Worm (Caenorhabditis elegans) whole organism, L1 larva: Measurements from ENCODE around the gene srg-20.
"Not testable (repeated sequence)": the region's sequence is repeated elsewhere in the genome, so short reads cannot be mapped to it uniquely, and the experiment has no call there.

ENCODE experiments used
- C16A3.4 ChIP-seq: fragments of 150-350 bp; optimal IDR thresholded peaks from 2 replicates; lab custom pipeline; 2014; ENCODE audit warnings: missing biosample characterization, missing genetic modification characterization
- Y116A8C.19 ChIP-seq: sonication (generic microtip); optimal IDR thresholded peaks from 2 replicates; lab custom pipeline; 2016; ENCODE audit warnings: missing compliant biosample characterization, missing genetic modification characterization, borderline replicate concordance
- aly-2 ChIP-seq: fragments of 150-350 bp; optimal IDR thresholded peaks from 2 replicates; lab custom pipeline; 2014; ENCODE audit warnings: missing biosample characterization, missing genetic modification characterization
- ama-1 ChIP-seq: fragments of 150-350 bp; optimal IDR thresholded peaks from 2 replicates; lab custom pipeline; 2014
- blmp-1 ChIP-seq: fragments of 150-350 bp; optimal IDR thresholded peaks from 2 replicates; lab custom pipeline; 2014; ENCODE audit warnings: missing biosample characterization, missing genetic modification characterization
- ceh-90 ChIP-seq: sonication (generic microtip); optimal IDR thresholded peaks from 2 replicates; lab custom pipeline; 2016; ENCODE audit warnings: missing genetic modification characterization, missing compliant biosample characterization
- dpl-1 ChIP-seq, 3 experiments: fragments of 150-350 bp in 2 of 3; sonication (generic microtip) in 1 of 3; optimal IDR thresholded peaks; 2 replicates each; lab custom pipeline; 2014 to 2017; ENCODE audit warnings: missing biosample characterization in 3 of 3, missing genetic modification characterization in 3 of 3, missing genetic modification reagents in 3 of 3
- dsc-1 ChIP-seq: sonication (generic microtip); optimal IDR thresholded peaks from 2 replicates; lab custom pipeline; 2016; ENCODE audit warnings: mild to moderate bottlenecking, missing genetic modification characterization, missing compliant biosample characterization
- egl-27 ChIP-seq, 2 experiments: fragments of 150-350 bp in 1 of 2; sonication (generic microtip); optimal IDR thresholded peaks; 3 replicates each; lab custom pipeline; 2017 to 2018; ENCODE audit warnings: missing biosample characterization in 2 of 2, missing genetic modification characterization in 2 of 2, missing genetic modification reagents in 2 of 2
- elt-2 ChIP-seq: sonication (generic microtip); optimal IDR thresholded peaks from 2 replicates; lab custom pipeline; 2016; ENCODE audit warnings: missing genetic modification characterization, mild to moderate bottlenecking, inconsistent platforms, missing compliant biosample characterization, missing genetic modification reagents
- fkh-10 ChIP-seq: sonication (generic microtip); optimal IDR thresholded peaks from 2 replicates; lab custom pipeline; 2017; ENCODE audit warnings: missing biosample characterization, missing genetic modification reagents, missing genetic modification characterization
- fkh-8 ChIP-seq: sonication (generic microtip); optimal IDR thresholded peaks from 2 replicates; lab custom pipeline; 2016; ENCODE audit warnings: mild to moderate bottlenecking, missing genetic modification characterization, missing compliant biosample characterization
- grh-1 ChIP-seq: fragments of 200-800 bp; sonication (Bioruptor generic); IDR thresholded peaks from 2 replicates; pipeline ENCODE4 v1.3.6; 2022; ENCODE audit warnings: missing genetic modification reagents, missing genetic modification characterization, missing compliant biosample characterization
- hlh-17 ChIP-seq: fragments of 200-800 bp; sonication (Bioruptor generic); optimal IDR thresholded peaks from 2 replicates; lab custom pipeline; 2018; ENCODE audit warnings: missing genetic modification characterization, mild to moderate bottlenecking, missing compliant biosample characterization, moderate library complexity, borderline replicate concordance
- hlh-4 ChIP-seq: sonication (generic microtip); optimal IDR thresholded peaks from 2 replicates; lab custom pipeline; 2016; ENCODE audit warnings: mild to moderate bottlenecking, missing genetic modification characterization, missing compliant biosample characterization
- jun-1 ChIP-seq: fragments of 150-350 bp; optimal IDR thresholded peaks from 2 replicates; lab custom pipeline; 2014; ENCODE audit warnings: missing biosample characterization, missing genetic modification reagents, missing genetic modification characterization
- lin-15B ChIP-seq: fragments of 150-350 bp; sonication (generic microtip); optimal IDR thresholded peaks from 3 replicates; lab custom pipeline; 2014; ENCODE audit warnings: missing biosample characterization, missing genetic modification characterization
- lin-35 ChIP-seq, 2 experiments: fragments of 150-350 bp; optimal IDR thresholded peaks; 2 replicates each; lab custom pipeline; 2014; ENCODE audit warnings: missing biosample characterization in 2 of 2, missing genetic modification characterization in 2 of 2, missing genetic modification reagents in 2 of 2
- lsy-2 ChIP-seq, 2 experiments: fragments of 150-350 bp; optimal IDR thresholded peaks; 2 replicates each; lab custom pipeline; 2014; ENCODE audit warnings: missing biosample characterization in 2 of 2, missing genetic modification characterization in 2 of 2
- mab-9 ChIP-seq: fragments of 200-800 bp; sonication (Bioruptor generic); IDR thresholded peaks from 2 replicates; pipeline ENCODE4 v1.3.6; 2022; ENCODE audit warnings: missing genetic modification reagents, missing genetic modification characterization, missing compliant biosample characterization
- mef-2 ChIP-seq: fragments of 150-350 bp; optimal IDR thresholded peaks from 2 replicates; lab custom pipeline; 2014; ENCODE audit warnings: missing biosample characterization, missing genetic modification characterization
- nhr-19 ChIP-seq: fragments of 200-800 bp; sonication (Bioruptor generic); conservative IDR thresholded peaks from 2 replicates; pipeline ENCODE4 v1.3.6; 2022; ENCODE audit warnings: missing genetic modification characterization, missing compliant biosample characterization
- nhr-20 ChIP-seq: sonication (generic microtip); optimal IDR thresholded peaks from 2 replicates; lab custom pipeline; 2016; ENCODE audit warnings: mild to moderate bottlenecking, missing genetic modification characterization, missing compliant biosample characterization
- nhr-47 ChIP-seq: sonication (generic microtip); optimal IDR thresholded peaks from 2 replicates; lab custom pipeline; 2016; ENCODE audit warnings: mild to moderate bottlenecking, missing genetic modification characterization, moderate library complexity, missing compliant biosample characterization
- nhr-71 ChIP-seq: sonication (generic microtip); optimal IDR thresholded peaks from 2 replicates; lab custom pipeline; 2016; ENCODE audit warnings: mild to moderate bottlenecking, missing genetic modification characterization, moderate library complexity, missing compliant biosample characterization
- pqm-1 ChIP-seq: sonication (generic microtip); optimal IDR thresholded peaks from 3 replicates; lab custom pipeline; 2017; ENCODE audit warnings: missing biosample characterization, missing genetic modification characterization
- rnt-1 ChIP-seq: sonication (generic microtip); optimal IDR thresholded peaks from 2 replicates; lab custom pipeline; 2016; ENCODE audit warnings: mild to moderate bottlenecking, missing genetic modification characterization, moderate library complexity, missing compliant biosample characterization
- skn-1 ChIP-seq: fragments of 150-350 bp; optimal IDR thresholded peaks from 2 replicates; lab custom pipeline; 2014; ENCODE audit warnings: missing biosample characterization, missing genetic modification characterization
- snu-23 ChIP-seq: sonication (generic microtip); optimal IDR thresholded peaks from 2 replicates; lab custom pipeline; 2016; ENCODE audit warnings: missing genetic modification characterization, missing compliant biosample characterization
- vab-15 ChIP-seq: sonication (generic microtip); optimal IDR thresholded peaks from 2 replicates; lab custom pipeline; 2017; ENCODE audit warnings: missing genotype, mild to moderate bottlenecking, missing genetic modification characterization, missing compliant biosample characterization
- xbp-1 ChIP-seq: sonication (generic microtip); optimal IDR thresholded peaks from 2 replicates; lab custom pipeline; 2016; ENCODE audit warnings: missing genetic modification characterization, missing compliant biosample characterization
- zip-4 ChIP-seq: fragments of 200-800 bp; sonication (Bioruptor generic); optimal IDR thresholded peaks from 2 replicates; lab custom pipeline; 2018; ENCODE audit warnings: mild to moderate bottlenecking, missing genetic modification characterization, moderate library complexity, missing compliant biosample characterization
- ztf-11 ChIP-seq, 2 experiments: sonication (generic microtip); optimal IDR thresholded peaks; 2 replicates each; lab custom pipeline; 2016 to 2017; ENCODE audit warnings: missing genetic modification characterization in 2 of 2, missing biosample characterization in 1 of 2, missing compliant biosample characterization in 1 of 2

The srg-20 gene

ce11 chrII:1636392-1636791 is at the start of gene srg-20:
Gene srg-20, plus strand, starts transcription at chrII:1636692.
- TF ChIP-seq skn-1; ama-1 (lab: Kevin White, UChicago); lsy-2 (tag; optimal IDR thresholded peaks at IDR 0.05; lab: Kevin White, UChicago): not testable (repeated sequence)

- no peak for TF ChIP-seq mef-2 (tag; lab: Kevin White, UChicago)
- no peak for TF ChIP-seq nhr-71 (tag; lab: Kevin White, UChicago)
- TF ChIP-seq ztf-11 (tag; optimal IDR thresholded peaks at IDR 0.05; lab: Kevin White, UChicago) = no peak
- TF ChIP-seq zip-4 = no peak
- TF ChIP-seq nhr-47 (tag; lab: Kevin White, UChicago) = no peak
- TF ChIP-seq nhr-19 (GFP tag; lab: Robert Waterston, UW) = no peak
- TF ChIP-seq elt-2 (tag; lab: Kevin White, UChicago) = no peak
- no peak for TF ChIP-seq Y116A8C.19
- TF ChIP-seq, all 84 proteins: peak for 0
Observed at ce11 chrII:1589845-1590244, 46.6 kb upstream of the srg-20 start, which contains the start of gene T07H3.7. Gene T07H3.7, minus strand, starts transcription at chrII:1589945.

- TF ChIP-seq pqm-1 (no peak), nhr-19 (GFP tag; lab: Robert Waterston, UW) (no peak), hlh-4 (tag; lab: Kevin White, UChicago) (no peak), lin-15B (no peak), lin-35 (GFP tag; optimal IDR thresholded peaks at IDR 0.05; lab: Kevin White, UChicago) (no peak), snu-23 (GFP tag; lab: Kevin White, UChicago) (no peak), elt-2 (tag; lab: Kevin White, UChicago) (no peak), aly-2 (tag; lab: Kevin White, UChicago) (no peak), grh-1 (GFP tag; lab: Robert Waterston, UW) (no peak), fkh-8 (no peak), hlh-17 (GFP tag; lab: Kevin White, UChicago) (no peak), egl-27 (tag; optimal IDR thresholded peaks at IDR 0.05; lab: Kevin White, UChicago) (no peak), dpl-1 (GFP tag; optimal IDR thresholded peaks at IDR 0.05; lab: Kevin White, UChicago) (no peak), vab-15 (tag; lab: Kevin White, UChicago) (no peak), ceh-90 (tag; lab: Kevin White, UChicago) (no peak), fkh-10 (no peak), jun-1 (tag; lab: Kevin White, UChicago) (no peak), blmp-1 (tag; lab: Kevin White, UChicago) (no peak), nhr-20 (tag; lab: Kevin White, UChicago) (no peak)
Observed at ce11 chrII:1595137-1595536, 41.4 kb upstream of the srg-20 start, which contains the start of gene clec-20. Gene clec-20, minus strand, starts transcription at chrII:1595237.

- TF ChIP-seq pqm-1 = no peak
- TF ChIP-seq lin-15B = no peak
- no peak for TF ChIP-seq xbp-1 (tag; lab: Kevin White, UChicago)
- TF ChIP-seq mab-9 (GFP tag; lab: Robert Waterston, UW) = no peak
- no peak for TF ChIP-seq rnt-1 (tag; lab: Kevin White, UChicago)
- no peak for TF ChIP-seq dsc-1
- no peak for TF ChIP-seq ztf-11 (tag; optimal IDR thresholded peaks at IDR 0.05; lab: Kevin White, UChicago)
- no peak for TF ChIP-seq C16A3.4
- TF ChIP-seq elt-2 (tag; lab: Kevin White, UChicago) = peak; percentile 67
Observed at ce11 chrII:1597101-1598088, 39.1 kb upstream of the srg-20 start, which contains the start of gene bath-46. Gene bath-46, plus strand, starts transcription at chrII:1597906.
